Worm (Caenorhabditis elegans) whole organism, L4/young adult: ENCODE measurements around the gene srxa-4.

Experiments
- W03F9.2 ChIP-seq: fragments of 150-350 bp; optimal IDR thresholded peaks from 2 replicates; lab custom pipeline; 2014; ENCODE audit warnings: missing biosample characterization, missing genetic modification characterization
- him-1 ChIP-seq: sonication (generic microtip); optimal IDR thresholded peaks from 2 replicates; lab custom pipeline; 2016; ENCODE audit warnings: missing genotype, missing genetic modification reagents, missing genetic modification characterization, missing compliant biosample characterization

DNA sequence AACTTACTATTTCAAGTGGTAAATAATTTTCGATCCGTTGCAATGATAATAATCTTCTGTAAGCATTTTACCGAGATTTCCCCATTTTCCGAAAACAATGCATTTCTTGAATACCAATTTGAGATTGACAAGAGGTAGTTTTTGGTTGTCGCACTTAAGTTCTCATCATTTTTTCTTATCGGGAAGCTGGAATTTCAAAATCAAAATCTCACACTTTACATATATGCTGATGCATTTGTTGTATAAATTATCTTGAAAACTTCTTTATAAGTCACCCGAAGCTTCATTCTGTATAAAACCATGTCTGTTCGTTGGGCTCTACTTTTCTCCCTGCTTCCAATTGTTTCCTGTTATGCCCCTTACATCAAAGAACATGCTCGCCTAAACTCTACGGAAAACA, 31.2 kb downstream of the srxa-4 start, which contains the start of gene try-11:
- no peak for TF ChIP-seq him-1
- no peak for TF ChIP-seq W03F9.2 (tag; lab: Kevin White, UChicago)
